Worm (Caenorhabditis elegans) whole organism, L3 larva: ENCODE results near the gene D2024.18.

Experiments
- R02D3.7 ChIP-seq: fragments of 150-350 bp; optimal IDR thresholded peaks from 2 replicates; lab custom pipeline; 2014; ENCODE audit warnings: missing biosample characterization, missing genetic modification characterization
- ama-1 ChIP-seq: fragments of 150-350 bp; optimal IDR thresholded peaks from 2 replicates; lab custom pipeline; 2018
- ceh-82 ChIP-seq: fragments of 150-350 bp; optimal IDR thresholded peaks from 2 replicates; lab custom pipeline; 2014; ENCODE audit warnings: missing biosample characterization, missing genetic modification characterization
- elt-3 ChIP-seq, 3 experiments: fragments of 150-350 bp in 1 of 3; sonication (generic microtip) in 2 of 3; optimal IDR thresholded peaks; 2 replicates in 2 of 3; 4 replicates in 1 of 3; lab custom pipeline; 2014 to 2017; ENCODE audit warnings: missing biosample characterization in 3 of 3, missing genetic modification characterization in 3 of 3
- fkh-10 ChIP-seq: sonication (generic microtip); optimal IDR thresholded peaks from 2 replicates; lab custom pipeline; 2017; ENCODE audit warnings: missing biosample characterization, missing genetic modification reagents, missing genetic modification characterization
- fos-1 ChIP-seq: fragments of 150-350 bp; optimal IDR thresholded peaks from 2 replicates; lab custom pipeline; 2014; ENCODE audit warnings: missing biosample characterization, missing genetic modification characterization
- lin-39 ChIP-seq: fragments of 150-350 bp; optimal IDR thresholded peaks from 2 replicates; lab custom pipeline; 2018; ENCODE audit warnings: missing biosample characterization, missing genetic modification reagents, missing genetic modification characterization
- nhr-76 ChIP-seq: fragments of 150-350 bp; sonication (generic microtip); optimal IDR thresholded peaks from 5 replicates; lab custom pipeline; 2014; ENCODE audit warnings: missing biosample characterization, missing genetic modification characterization
- nhr-77 ChIP-seq: fragments of 150-350 bp; optimal IDR thresholded peaks from 2 replicates; lab custom pipeline; 2014; ENCODE audit warnings: missing biosample characterization, missing genetic modification characterization
- pha-4 ChIP-seq: fragments of 150-350 bp; optimal IDR thresholded peaks from 2 replicates; lab custom pipeline; 2014; ENCODE audit warnings: missing biosample characterization, missing genetic modification reagents, missing genetic modification characterization
- pqm-1 ChIP-seq: fragments of 150-350 bp; optimal IDR thresholded peaks from 2 replicates; lab custom pipeline; 2017; ENCODE audit warnings: missing biosample characterization, missing genetic modification characterization, inconsistent platforms
- sea-2 ChIP-seq: fragments of 150-350 bp; sonication (generic microtip); optimal IDR thresholded peaks from 4 replicates; lab custom pipeline; 2014; ENCODE audit warnings: missing biosample characterization, missing genetic modification reagents, missing genetic modification characterization
- ztf-4 ChIP-seq: fragments of 150-350 bp; optimal IDR thresholded peaks from 2 replicates; lab custom pipeline; 2014; ENCODE audit warnings: missing biosample characterization, missing genetic modification characterization

- TF ChIP-seq pqm-1 (tag; lab: Kevin White, UChicago) (no peak), fos-1 (tag; lab: Kevin White, UChicago) (no peak), nhr-77 (tag; lab: Kevin White, UChicago) (no peak), elt-3 (tag; optimal IDR thresholded peaks at IDR 0.05; lab: Kevin White, UChicago) (no peak), ama-1 (lab: Kevin White, UChicago) (no peak), R02D3.7 (no peak), ceh-82 (tag; lab: Kevin White, UChicago) (no peak), fkh-10 (no peak), sea-2 (GFP tag; lab: Kevin White, UChicago) (no peak), pha-4 (tag; lab: Kevin White, UChicago) (no peak), lin-39 (no peak), ztf-4 (tag; lab: Kevin White, UChicago) (no peak), nhr-76 (no peak)
Measured at ce11 chrIV:7282957-7283356, 32.7 kb downstream of the D2024.18 start, which contains the start of gene C06E4.1.
